Worm (Caenorhabditis elegans) whole organism, young adult: ENCODE data around the gene F52D1.2.

Source experiments
- ccch-3 ChIP-seq: fragments of 200-800 bp; sonication (Bioruptor generic); optimal IDR thresholded peaks from 2 replicates; lab custom pipeline; 2018; ENCODE audit warnings: mild to moderate bottlenecking, missing genetic modification characterization, missing compliant biosample characterization
- ceh-91 ChIP-seq: fragments of 200-800 bp; sonication (Bioruptor generic); IDR thresholded peaks from 2 replicates; pipeline ENCODE4 v1.3.6; 2022; ENCODE audit warnings: missing genetic modification reagents, missing genetic modification characterization, missing compliant biosample characterization
- egl-44 ChIP-seq: fragments of 200-800 bp; sonication (Bioruptor generic); IDR thresholded peaks from 2 replicates; pipeline ENCODE4 v1.3.6; 2022; ENCODE audit warnings: missing genetic modification reagents, missing genetic modification characterization, missing compliant biosample characterization
- ets-4 ChIP-seq: fragments of 200-800 bp; sonication (Bioruptor generic); optimal IDR thresholded peaks from 2 replicates; lab custom pipeline; 2018; ENCODE audit warnings: mild to moderate bottlenecking, missing genetic modification characterization, missing compliant biosample characterization
- lag-1 ChIP-seq: fragments of 200-800 bp; sonication (Bioruptor generic); IDR thresholded peaks from 2 replicates; pipeline ENCODE4 v1.3.6; 2022; ENCODE audit warnings: missing genetic modification reagents, missing genetic modification characterization, missing compliant biosample characterization
- lir-1 ChIP-seq: fragments of 200-800 bp; sonication (Bioruptor generic); conservative IDR thresholded peaks from 2 replicates; pipeline ENCODE4 v1.3.6; 2022; ENCODE audit warnings: missing genetic modification reagents, missing genetic modification characterization, missing compliant biosample characterization
- nhr-179 ChIP-seq: sonication (generic microtip); optimal IDR thresholded peaks from 2 replicates; lab custom pipeline; 2016; ENCODE audit warnings: mild to moderate bottlenecking, missing genetic modification characterization, missing compliant biosample characterization
- pbrm-1 ChIP-seq: fragments of 200-800 bp; sonication (Bioruptor generic); IDR thresholded peaks from 2 replicates; pipeline ENCODE4 v1.3.6; 2022; ENCODE audit warnings: missing genetic modification reagents, missing genetic modification characterization, missing compliant biosample characterization
- snpc-1.3 ChIP-seq: sonication (generic microtip); optimal IDR thresholded peaks from 2 replicates; lab custom pipeline; 2017; ENCODE audit warnings: missing genetic modification characterization, mild to moderate bottlenecking, missing compliant biosample characterization, antibody characterized with exemption, moderate library complexity, missing genotype, missing genetic modification reagents; ENCODE audit not compliant: insufficient read depth
- snpc-3.4 ChIP-seq: sonication (generic microtip); optimal IDR thresholded peaks from 2 replicates; lab custom pipeline; 2017; ENCODE audit warnings: missing genetic modification characterization, mild to moderate bottlenecking, missing compliant biosample characterization, antibody characterized with exemption, moderate library complexity, missing genotype, missing genetic modification reagents
- ztf-26 ChIP-seq: sonication (generic microtip); optimal IDR thresholded peaks from 2 replicates; lab custom pipeline; 2017; ENCODE audit warnings: missing genetic modification characterization, missing compliant biosample characterization
- ztf-6 ChIP-seq: fragments of 200-800 bp; sonication (Bioruptor generic); IDR thresholded peaks from 2 replicates; pipeline ENCODE4 v1.3.6; 2022; ENCODE audit warnings: missing genetic modification reagents, missing genetic modification characterization, missing compliant biosample characterization

DNA sequence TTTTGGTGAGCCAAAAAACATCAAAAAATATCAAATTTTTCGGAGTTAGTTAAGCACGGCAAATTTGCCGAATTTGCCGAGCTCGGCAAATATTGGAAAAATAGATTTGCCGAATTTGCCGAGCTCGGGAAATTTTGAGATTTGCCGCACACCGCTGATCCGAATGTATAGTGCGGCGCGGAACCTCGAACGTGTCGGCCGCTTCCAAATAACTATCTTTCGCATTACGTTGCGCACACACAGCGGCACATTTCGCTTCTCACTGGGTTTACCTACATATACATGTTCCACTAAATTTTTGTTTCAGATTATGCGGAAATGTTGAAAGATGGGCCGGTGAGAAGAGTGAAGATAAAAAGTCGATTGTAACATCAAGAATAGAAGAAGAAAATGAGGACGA lies 46.8 kb upstream of the F52D1.2 start:
- TF ChIP-seq ccch-3 (GFP tag; lab: Kevin White, UChicago) (no peak), lir-1 (GFP tag; lab: Robert Waterston, UW) (no peak), snpc-1.3 (tag; lab: Kevin White, UChicago) (no peak), snpc-3.4 (tag; lab: Kevin White, UChicago) (no peak), ceh-91 (GFP tag; lab: Robert Waterston, UW) (no peak), nhr-179 (tag; lab: Kevin White, UChicago) (no peak), lag-1 (no peak), ztf-6 (GFP tag; lab: Robert Waterston, UW) (no peak), pbrm-1 (GFP tag; lab: Robert Waterston, UW) (no peak), ztf-26 (tag; lab: Kevin White, UChicago) (no peak), egl-44 (GFP tag; lab: Robert Waterston, UW) (no peak), ets-4 (GFP tag; lab: Kevin White, UChicago) (no peak)
